Worm (Caenorhabditis elegans): ENCODE results near the gene try-12.

ce11 chrV:7455008-7455407 lies 5.9 kb downstream of the try-12 start, which contains the start of gene F25E5.2:
- TF ChIP-seq unc-62 (GFP tag; optimal IDR thresholded peaks at IDR 0.05) = no peak
- TF ChIP-seq elt-1 (tag; optimal IDR thresholded peaks at IDR 0.05; ENCODE audit: borderline replicate concordance, insufficient read depth) = no peak
